Fruit fly (Drosophila melanogaster): Measurements from ENCODE around the gene sov.

Gene sov

DNA sequence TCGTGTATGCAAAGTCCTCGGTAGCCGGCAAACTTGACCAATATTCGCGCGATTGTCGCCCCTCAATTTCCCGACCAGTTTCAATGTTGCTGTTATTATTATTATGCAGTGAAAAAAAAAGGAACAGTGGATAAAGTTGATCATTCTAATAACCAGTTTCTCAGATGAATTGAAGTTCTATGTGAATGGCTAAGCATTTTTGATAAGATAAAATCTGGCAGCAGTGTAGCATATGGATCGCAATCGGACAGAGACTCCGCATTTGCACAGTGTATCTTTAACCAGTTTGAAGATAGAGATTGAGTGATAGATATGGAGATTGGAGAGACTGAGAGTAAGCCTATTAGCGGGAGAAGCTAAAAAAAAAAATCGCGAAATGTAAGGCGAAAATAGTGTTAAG, 37.3 kb downstream of the sov start:
- TF ChIP-seq lilli (GFP tag; optimal IDR thresholded peaks at IDR 0.05) (peak; percentile 75), sna (GFP tag; IDR thresholded peaks at IDR 0.05; ENCODE audit: partially characterized antibody) (no peak), fd96Cb (tag; optimal IDR thresholded peaks at IDR 0.05) (peak; percentile 69), Pdp1 (GFP tag; optimal IDR thresholded peaks at IDR 0.05) (peak; percentile 37 to 50), ewg (GFP tag; optimal IDR thresholded peaks at IDR 0.05) (peak; percentile 17), hth (optimal IDR thresholded peaks at IDR 0.05) (no peak), Nf-YA (GFP tag; IDR thresholded peaks at IDR 0.05) (0 out of 2 replicates have a peak, but pooled peaks have one; percentile 15), chinmo (GFP tag; IDR thresholded peaks at IDR 0.05; ENCODE audit: partially characterized antibody) (no peak), CG11093 (GFP tag; IDR thresholded peaks at IDR 0.05) (peak; percentile 52; the same call in 2 of the 3 replicates), Vsx1 (GFP tag; optimal IDR thresholded peaks at IDR 0.05) (peak; percentile 14), CG18599 (GFP tag; optimal IDR thresholded peaks at IDR 0.05) (peak; percentile 76), Hmx (GFP tag; optimal IDR thresholded peaks at IDR 0.05) (no peak), NFAT (GFP tag; IDR thresholded peaks at IDR 0.05) (peak; percentile 88), CG7786 (GFP tag; optimal IDR thresholded peaks at IDR 0.05) (peak; percentile 82), CG33557 (GFP tag; optimal IDR thresholded peaks at IDR 0.05) (no peak), en (GFP tag; optimal IDR thresholded peaks at IDR 0.05) (peak; percentile 37), CG1647 (GFP tag; optimal IDR thresholded peaks at IDR 0.05) (peak; percentile 58), CG8359 (GFP tag; optimal IDR thresholded peaks at IDR 0.05; ENCODE audit: borderline replicate concordance) (no peak), Atf6 (GFP tag; IDR thresholded peaks at IDR 0.05) (peak; percentile 70), seq (GFP tag; IDR thresholded peaks at IDR 0.05) (peak; percentile 68), zen2 (GFP tag; IDR thresholded peaks at IDR 0.05; ENCODE audit: partially characterized antibody) (no peak), CG13123 (GFP tag; optimal IDR thresholded peaks at IDR 0.05) (no peak), CG2120 (GFP tag; optimal IDR thresholded peaks at IDR 0.05) (peak; percentile 85), Abd-B (GFP tag; optimal IDR thresholded peaks at IDR 0.05) (peak; percentile 58), YL-1 (GFP tag; optimal IDR thresholded peaks at IDR 0.05) (peak; percentile 3), chm (GFP tag; IDR thresholded peaks at IDR 0.05) (peak; percentile 59; the same call in 1 of the 2 replicates), hb (GFP tag; IDR thresholded peaks at IDR 0.05; ENCODE audit: partially characterized antibody) (no peak), Rfx (GFP tag; IDR thresholded peaks at IDR 0.05) (peak; percentile 91), HmgZ (tag; optimal IDR thresholded peaks at IDR 0.05) (peak; percentile 60), Sox100B (GFP tag; optimal IDR thresholded peaks at IDR 0.05) (peak; percentile 23), CG17328 (GFP tag; IDR thresholded peaks at IDR 0.05) (peak; percentile 68), CG6854 (GFP tag; optimal IDR thresholded peaks at IDR 0.05) (no peak), Six4 (GFP tag; optimal IDR thresholded peaks at IDR 0.05) (peak; percentile 36), vvl (GFP tag; IDR thresholded peaks at IDR 0.05) (peak; percentile 81), twi (tag; optimal IDR thresholded peaks at IDR 0.05) (no peak), sens-2 (GFP tag; IDR thresholded peaks at IDR 0.05) (peak; percentile 58; the same call in 1 of the 2 replicates), Doc3 (GFP tag; IDR thresholded peaks at IDR 0.05; ENCODE audit: partially characterized antibody) (no peak), Opbp (GFP tag; IDR thresholded peaks at IDR 0.05; ENCODE audit: partially characterized antibody) (no peak), CG6654 (GFP tag; optimal IDR thresholded peaks at IDR 0.05) (peak; percentile 28), NC2β (GFP tag; optimal IDR thresholded peaks at IDR 0.05) (peak; percentile 52), CG8478 (optimal IDR thresholded peaks at IDR 0.05) (no peak), CG13894 (tag; optimal IDR thresholded peaks at IDR 0.05) (peak; percentile 47), CG30431 (GFP tag; optimal IDR thresholded peaks at IDR 0.05) (peak; percentile 46), jigr1 (GFP tag; IDR thresholded peaks at IDR 0.05) (peak; percentile 60; the same call in 2 of the 3 replicates), gsb-n (tag; optimal IDR thresholded peaks at IDR 0.05) (no peak), caup (GFP tag; optimal IDR thresholded peaks at IDR 0.05; ENCODE audit: severe bottlenecking) (peak; percentile 70), CG30020 (tag; optimal IDR thresholded peaks at IDR 0.05) (no peak), ase (GFP tag; IDR thresholded peaks at IDR 0.05) (peak; percentile 65; the same call in 2 of the 3 replicates), disco-r (GFP tag; optimal IDR thresholded peaks at IDR 0.05) (peak; percentile 45), Optix (GFP tag; IDR thresholded peaks at IDR 0.05) (peak; percentile 65), CG12104 (GFP tag; optimal IDR thresholded peaks at IDR 0.05) (peak; percentile 49)
